Worm (Caenorhabditis elegans) whole organism, young adult: Measurements from ENCODE around the gene Y51A2D.18.

Experiments used
- B0035.1 ChIP-seq: sonication (generic microtip); optimal IDR thresholded peaks from 2 replicates; lab custom pipeline; 2016; ENCODE audit warnings: missing genetic modification characterization, mild to moderate bottlenecking, missing compliant biosample characterization, missing genotype, missing genetic modification reagents
- B0336.3 ChIP-seq: fragments of 200-800 bp; sonication (Bioruptor generic); IDR thresholded peaks from 2 replicates; pipeline ENCODE4 v1.3.6; 2022; ENCODE audit warnings: missing genetic modification characterization, missing compliant biosample characterization
- C17E4.6 ChIP-seq: fragments of 200-800 bp; sonication (Bioruptor generic); IDR thresholded peaks from 2 replicates; pipeline ENCODE4 v1.3.6; 2022; ENCODE audit warnings: missing genetic modification reagents, missing genetic modification characterization, missing compliant biosample characterization
- F57C9.4 ChIP-seq: sonication (generic microtip); optimal IDR thresholded peaks from 2 replicates; lab custom pipeline; 2017; ENCODE audit warnings: mild to moderate bottlenecking, missing genetic modification characterization, missing compliant biosample characterization
- K12H6.12 ChIP-seq: fragments of 200-800 bp; sonication (Bioruptor generic); optimal IDR thresholded peaks from 2 replicates; lab custom pipeline; 2018; ENCODE audit warnings: mild to moderate bottlenecking, missing genetic modification characterization, missing compliant biosample characterization
- Y53G8AR.9 ChIP-seq: fragments of 200-800 bp; sonication (Bioruptor generic); conservative IDR thresholded peaks from 2 replicates; pipeline ENCODE4 v1.3.6; 2022; ENCODE audit warnings: missing genetic modification reagents, missing genetic modification characterization, missing compliant biosample characterization
- Y95B8A.8 ChIP-seq: fragments of 200-800 bp; sonication (Bioruptor generic); IDR thresholded peaks from 2 replicates; pipeline ENCODE4 v1.3.6; 2022; ENCODE audit warnings: missing genetic modification reagents, missing genetic modification characterization, missing compliant biosample characterization
- ama-1 ChIP-seq, 3 experiments: fragments of 150-350 bp in 1 of 3; sonication (generic microtip) in 2 of 3; optimal IDR thresholded peaks; 2 replicates each; lab custom pipeline; 2014 to 2018; ENCODE audit warnings: missing biosample characterization in 2 of 3, missing genetic modification characterization in 2 of 3, missing genetic modification reagents in 2 of 3
- athp-1 ChIP-seq: sonication (generic microtip); optimal IDR thresholded peaks from 2 replicates; lab custom pipeline; 2017; ENCODE audit warnings: mild to moderate bottlenecking, missing genetic modification characterization, missing compliant biosample characterization
- attf-5 ChIP-seq: fragments of 200-800 bp; sonication (Bioruptor generic); optimal IDR thresholded peaks from 2 replicates; lab custom pipeline; 2018; ENCODE audit warnings: mild to moderate bottlenecking, missing genetic modification characterization, missing compliant biosample characterization
- ccch-3 ChIP-seq: fragments of 200-800 bp; sonication (Bioruptor generic); optimal IDR thresholded peaks from 2 replicates; lab custom pipeline; 2018; ENCODE audit warnings: mild to moderate bottlenecking, missing genetic modification characterization, missing compliant biosample characterization
- ceh-100 ChIP-seq: fragments of 200-800 bp; sonication (Bioruptor generic); IDR thresholded peaks from 2 replicates; pipeline ENCODE4 v1.3.6; 2022; ENCODE audit warnings: missing genetic modification reagents, missing genetic modification characterization, missing compliant biosample characterization
- egl-44 ChIP-seq: fragments of 200-800 bp; sonication (Bioruptor generic); IDR thresholded peaks from 2 replicates; pipeline ENCODE4 v1.3.6; 2022; ENCODE audit warnings: missing genetic modification reagents, missing genetic modification characterization, missing compliant biosample characterization
- egrh-3 ChIP-seq: fragments of 200-800 bp; sonication (Bioruptor generic); IDR thresholded peaks from 2 replicates; pipeline ENCODE4 v1.3.6; 2022; ENCODE audit warnings: missing genetic modification reagents, missing genetic modification characterization, missing compliant biosample characterization
- him-1 ChIP-seq: sonication (generic microtip); optimal IDR thresholded peaks from 2 replicates; lab custom pipeline; 2016; ENCODE audit warnings: missing genotype, missing genetic modification reagents, missing genetic modification characterization, missing compliant biosample characterization
- hsf-1 ChIP-seq: fragments of 200-800 bp; sonication (Bioruptor generic); IDR thresholded peaks from 2 replicates; pipeline ENCODE4 v1.3.6; 2022; ENCODE audit warnings: missing genetic modification reagents, missing genetic modification characterization, missing compliant biosample characterization
- let-526 ChIP-seq: fragments of 200-800 bp; sonication (Bioruptor generic); IDR thresholded peaks from 2 replicates; pipeline ENCODE4 v1.3.6; 2022; ENCODE audit warnings: missing genetic modification reagents, missing genetic modification characterization, missing compliant biosample characterization
- madf-10 ChIP-seq: sonication (generic microtip); optimal IDR thresholded peaks from 2 replicates; lab custom pipeline; 2016; ENCODE audit warnings: mild to moderate bottlenecking, missing genetic modification characterization, missing compliant biosample characterization
- madf-3 ChIP-seq: fragments of 200-800 bp; sonication (Bioruptor generic); IDR thresholded peaks from 2 replicates; pipeline ENCODE4 v1.3.6; 2022; ENCODE audit warnings: missing genetic modification reagents, missing genetic modification characterization, missing compliant biosample characterization
- madf-8 ChIP-seq: fragments of 200-800 bp; sonication (Bioruptor generic); conservative IDR thresholded peaks from 2 replicates; pipeline ENCODE4 v1.3.6; 2022; ENCODE audit warnings: missing genetic modification reagents, missing genetic modification characterization, missing compliant biosample characterization
- mxl-1 ChIP-seq: sonication (generic microtip); optimal IDR thresholded peaks from 2 replicates; lab custom pipeline; 2016; ENCODE audit warnings: missing genetic modification characterization, missing compliant biosample characterization
- nfya-2 ChIP-seq: fragments of 200-800 bp; sonication (Bioruptor generic); IDR thresholded peaks from 2 replicates; pipeline ENCODE4 v1.3.6; 2022; ENCODE audit warnings: missing genetic modification reagents, missing genetic modification characterization, missing compliant biosample characterization
- nfyb-1 ChIP-seq: fragments of 200-800 bp; sonication (Bioruptor generic); IDR thresholded peaks from 2 replicates; pipeline ENCODE4 v1.3.6; 2022; ENCODE audit warnings: missing genetic modification reagents, missing genetic modification characterization, missing compliant biosample characterization
- nhr-80 ChIP-seq: sonication (generic microtip); optimal IDR thresholded peaks from 2 replicates; lab custom pipeline; 2016; ENCODE audit warnings: missing genetic modification characterization, missing compliant biosample characterization
- rcor-1 ChIP-seq: fragments of 200-800 bp; sonication (Bioruptor generic); IDR thresholded peaks from 2 replicates; pipeline ENCODE4 v1.3.6; 2022; ENCODE audit warnings: missing genetic modification reagents, missing genetic modification characterization, missing compliant biosample characterization
- repo-1 ChIP-seq: sonication (generic microtip); optimal IDR thresholded peaks from 2 replicates; lab custom pipeline; 2017; ENCODE audit warnings: mild to moderate bottlenecking, missing genetic modification characterization, missing compliant biosample characterization
- rpc-1 ChIP-seq, 2 experiments: fragments of 150-350 bp in 1 of 2; sonication (generic microtip) in 1 of 2; optimal IDR thresholded peaks; 2 replicates each; lab custom pipeline; 2014 to 2018; ENCODE audit warnings: missing biosample characterization in 1 of 2, missing genetic modification characterization in 1 of 2, missing genetic modification reagents in 1 of 2, missing genotype in 1 of 2
- snpc-4 ChIP-seq, 5 experiments: fragments of 150-350 bp in 1 of 5; sonication (generic microtip) in 4 of 5; optimal IDR thresholded peaks; 2 replicates each; lab custom pipeline; 2014 to 2018; ENCODE audit warnings: missing genetic modification characterization in 5 of 5, missing biosample characterization in 3 of 5, antibody characterized with exemption in 2 of 5, mild to moderate bottlenecking in 2 of 5, missing compliant biosample characterization in 2 of 5, missing genotype in 2 of 5, moderate library complexity in 2 of 5, missing genetic modification reagents in 1 of 5
- tbp1 ChIP-seq: fragments of 200-800 bp; sonication (Bioruptor generic); optimal IDR thresholded peaks from 2 replicates; lab custom pipeline; 2018; ENCODE audit warnings: mild to moderate bottlenecking, missing genetic modification characterization, missing compliant biosample characterization
- ztf-18 ChIP-seq: sonication (generic microtip); optimal IDR thresholded peaks from 2 replicates; lab custom pipeline; 2016; ENCODE audit warnings: missing genotype, mild to moderate bottlenecking, missing genetic modification characterization, missing compliant biosample characterization
- ztf-22 ChIP-seq: fragments of 200-800 bp; sonication (Bioruptor generic); optimal IDR thresholded peaks from 2 replicates; lab custom pipeline; 2018; ENCODE audit warnings: mild to moderate bottlenecking, missing genetic modification characterization, moderate library complexity, missing compliant biosample characterization
- ztf-25 ChIP-seq: fragments of 200-800 bp; sonication (Bioruptor generic); IDR thresholded peaks from 2 replicates; pipeline ENCODE4 v1.3.6; 2022; ENCODE audit warnings: missing genetic modification reagents, missing genetic modification characterization, missing compliant biosample characterization
- ztf-28 ChIP-seq: fragments of 200-800 bp; sonication (Bioruptor generic); IDR thresholded peaks from 2 replicates; pipeline ENCODE4 v1.3.6; 2022; ENCODE audit warnings: missing genetic modification reagents, missing genetic modification characterization, missing compliant biosample characterization

Y51A2D.18 gene

DNA sequence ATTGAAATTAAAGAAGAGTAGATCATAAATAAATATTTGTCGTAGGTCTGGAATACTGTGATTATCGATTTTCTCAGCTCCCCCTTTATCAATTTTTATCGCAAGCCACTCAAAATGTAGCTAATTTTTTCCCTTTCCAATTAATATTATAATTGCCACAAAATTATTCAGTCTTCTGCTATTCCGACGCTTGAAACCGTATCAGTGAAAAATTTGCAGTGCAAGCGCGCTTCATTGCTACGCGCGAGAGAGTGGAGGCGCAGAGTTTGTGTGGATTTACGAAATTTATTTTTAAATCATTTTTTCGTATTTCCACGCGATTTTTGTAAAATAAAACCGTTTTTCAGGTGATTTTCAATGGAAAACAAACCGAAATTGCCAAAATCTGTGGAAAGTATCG, 46.5 kb upstream of the Y51A2D.18 start, which contains the start of gene ints-5 (continued):
- no peak for TF ChIP-seq snpc-4 (GFP tag; optimal IDR thresholded peaks at IDR 0.05; lab: Kevin White, UChicago)
- peak in 1 of 4 experiments; percentile 55 for TF ChIP-seq snpc-4 (tag; optimal IDR thresholded peaks at IDR 0.05; lab: Kevin White, UChicago)
- TF ChIP-seq rcor-1 (GFP tag; lab: Robert Waterston, UW) = peak; percentile 43; the same call in 1 of the 2 replicates
- no peak for TF ChIP-seq B0035.1 (tag; lab: Kevin White, UChicago)
- TF ChIP-seq hsf-1 = no peak
- peak; percentile 38 for TF ChIP-seq K12H6.12
- TF ChIP-seq attf-5 = peak; percentile 59
- TF ChIP-seq C17E4.6 (GFP tag; lab: Robert Waterston, UW) = no peak
- TF ChIP-seq ama-1 (optimal IDR thresholded peaks at IDR 0.05; lab: Kevin White, UChicago) = no peak
- TF ChIP-seq ama-1 (GFP tag; optimal IDR thresholded peaks at IDR 0.05; lab: Kevin White, UChicago) = no peak
- no peak for TF ChIP-seq B0336.3 (GFP tag; lab: Robert Waterston, UW)

DNA sequence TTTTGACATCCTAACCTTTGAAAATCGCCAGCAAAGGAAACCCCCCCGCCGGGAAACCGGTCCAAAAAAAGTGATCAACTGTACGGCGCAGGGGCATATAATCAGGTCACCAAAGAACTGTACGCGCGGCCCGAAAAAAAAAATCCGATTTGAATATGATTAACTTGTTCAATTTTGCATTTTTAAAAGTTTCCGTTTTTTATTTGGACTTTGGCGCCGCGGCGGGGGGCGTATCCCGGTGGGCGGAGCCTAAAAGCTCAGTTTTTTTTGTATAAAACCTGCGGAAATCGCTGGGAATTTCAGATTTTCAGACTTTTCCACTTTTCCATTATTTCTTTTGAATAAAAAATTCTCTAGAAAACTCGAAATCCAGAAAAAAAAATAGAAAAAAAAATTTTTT, 37.4 kb upstream of the Y51A2D.18 start, which contains the start of gene hmit-1.2:
Gene hmit-1.2 (plus strand): TSS at position 301 of the 400 bp plus-strand sequence.
- TF ChIP-seq let-526 (GFP tag; lab: Robert Waterston, UW) (no peak), athp-1 (tag; lab: Kevin White, UChicago) (no peak), Y53G8AR.9 (GFP tag; lab: Robert Waterston, UW) (no peak), F57C9.4 (no peak), ceh-100 (GFP tag; lab: Robert Waterston, UW) (no peak), rpc-1 (optimal IDR thresholded peaks at IDR 0.05; lab: Kevin White, UChicago) (no peak), rpc-1 (tag; optimal IDR thresholded peaks at IDR 0.05; lab: Kevin White, UChicago) (no peak), repo-1 (no peak), ztf-18 (no peak), mxl-1 (tag; lab: Kevin White, UChicago) (no peak), tbp1 (GFP tag; lab: Kevin White, UChicago) (no peak), madf-10 (tag; lab: Kevin White, UChicago) (no peak), ztf-25 (GFP tag; lab: Robert Waterston, UW) (no peak), egl-44 (GFP tag; lab: Robert Waterston, UW) (no peak), him-1 (tag; lab: Kevin White, UChicago) (no peak)
- TF ChIP-seq, all 124 proteins: peak for 0

DNA sequence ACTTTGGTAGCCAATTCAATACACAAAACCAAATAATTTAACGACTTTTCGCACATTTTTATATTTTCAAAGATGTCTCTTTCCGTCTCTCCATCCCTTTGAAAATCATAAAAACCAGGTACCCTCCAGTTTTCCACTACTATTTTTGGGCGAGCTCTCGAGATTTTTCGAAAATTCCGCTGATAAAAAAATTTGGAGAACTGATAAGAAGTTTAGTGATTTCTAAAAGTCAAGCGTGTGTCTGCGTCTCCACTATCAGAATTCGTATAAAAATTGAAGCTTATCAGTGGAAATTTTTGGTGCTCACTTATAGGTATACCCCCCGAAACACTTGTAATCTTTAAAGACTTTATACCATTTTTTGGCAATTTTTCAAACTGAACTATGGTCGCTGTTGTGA, 29.4 kb upstream of the Y51A2D.18 start, which contains the start of gene hmit-1.1:
Gene hmit-1.1 (plus strand): TSS at position 294 of the 400 bp plus-strand sequence.
- peak; percentile 68 for TF ChIP-seq nhr-80 (tag; lab: Kevin White, UChicago)
- TF ChIP-seq nfyb-1 (GFP tag; lab: Robert Waterston, UW) = peak; percentile 52; the same call in 1 of the 2 replicates
- TF ChIP-seq ztf-25 (GFP tag; lab: Robert Waterston, UW) = no peak

DNA sequence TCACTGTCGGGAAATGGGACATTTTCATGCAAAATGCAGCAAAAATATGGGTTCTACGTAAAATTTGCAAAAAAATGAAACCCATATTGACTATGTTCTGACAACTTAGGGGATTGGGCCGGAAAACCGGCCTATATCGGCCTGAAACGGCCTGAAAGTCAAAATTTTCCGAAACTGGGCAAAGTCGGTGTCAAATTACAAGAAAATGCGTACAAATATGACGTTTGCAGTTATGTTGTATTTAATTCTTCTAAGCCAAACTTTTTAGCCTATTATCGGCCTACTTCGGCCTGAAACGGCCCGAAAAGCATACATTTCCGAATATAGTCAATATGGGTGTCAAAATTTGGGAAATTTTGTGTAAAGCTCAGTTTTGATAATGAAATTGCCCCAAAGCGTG, 24.8 kb upstream of the Y51A2D.18 start:
- no peak for TF ChIP-seq madf-8 (GFP tag; lab: Robert Waterston, UW)
- TF ChIP-seq ztf-28 (GFP tag; lab: Robert Waterston, UW) = no peak
- no peak for TF ChIP-seq ccch-3
- TF ChIP-seq Y95B8A.8 (GFP tag; lab: Robert Waterston, UW) = no peak
- no peak for TF ChIP-seq egrh-3 (GFP tag; lab: Robert Waterston, UW)
- TF ChIP-seq nfya-2 = no peak
- no peak for TF ChIP-seq madf-3 (GFP tag; lab: Robert Waterston, UW)
- no peak for TF ChIP-seq ztf-22 (GFP tag; lab: Kevin White, UChicago)
- TF ChIP-seq mxl-1 (tag; lab: Kevin White, UChicago) = no peak
